Worm (Caenorhabditis elegans) whole organism, L2 larva: Measurements from ENCODE around the gene rfth-1.

Experiments used
- R02D3.7 ChIP-seq: fragments of 150-350 bp; optimal IDR thresholded peaks from 2 replicates; lab custom pipeline; 2014; ENCODE audit warnings: missing biosample characterization, missing genetic modification characterization
- Y55F3AM.14 ChIP-seq: fragments of 200-800 bp; sonication (Bioruptor generic); optimal IDR thresholded peaks from 2 replicates; lab custom pipeline; 2018; ENCODE audit warnings: mild to moderate bottlenecking, missing genetic modification characterization, missing compliant biosample characterization
- ama-1 ChIP-seq: fragments of 150-350 bp; optimal IDR thresholded peaks from 2 replicates; lab custom pipeline; 2018; ENCODE audit warnings: inconsistent platforms
- blmp-1 ChIP-seq: sonication (generic microtip); optimal IDR thresholded peaks from 2 replicates; lab custom pipeline; 2017; ENCODE audit warnings: missing genetic modification characterization, mild to moderate bottlenecking, missing compliant biosample characterization, antibody characterized with exemption, moderate library complexity; ENCODE audit not compliant: insufficient read depth
- elt-3 ChIP-seq: sonication (generic microtip); optimal IDR thresholded peaks from 2 replicates; lab custom pipeline; 2017; ENCODE audit warnings: missing biosample characterization, missing genetic modification characterization
- lin-11 ChIP-seq: fragments of 150-350 bp; sonication (generic microtip); optimal IDR thresholded peaks from 2 replicates; lab custom pipeline; 2014; ENCODE audit warnings: missing biosample characterization, missing genetic modification characterization, inconsistent platforms, mixed read lengths
- nhr-11 ChIP-seq: fragments of 150-350 bp; optimal IDR thresholded peaks from 2 replicates; lab custom pipeline; 2014; ENCODE audit warnings: missing biosample characterization, missing genetic modification characterization
- nhr-237 ChIP-seq: fragments of 150-350 bp; optimal IDR thresholded peaks from 2 replicates; lab custom pipeline; 2014; ENCODE audit warnings: missing biosample characterization, missing genetic modification characterization
- nhr-25 ChIP-seq: fragments of 150-350 bp; sonication (generic microtip); optimal IDR thresholded peaks from 3 replicates; lab custom pipeline; 2014; ENCODE audit warnings: missing biosample characterization, missing genetic modification characterization
- nhr-6 ChIP-seq: fragments of 150-350 bp; optimal IDR thresholded peaks from 2 replicates; lab custom pipeline; 2014; ENCODE audit warnings: missing biosample characterization, missing genetic modification characterization
- nhr-77 ChIP-seq: fragments of 150-350 bp; optimal IDR thresholded peaks from 2 replicates; lab custom pipeline; 2014; ENCODE audit warnings: missing biosample characterization, missing genetic modification characterization
- skn-1 ChIP-seq: sonication (generic microtip); optimal IDR thresholded peaks from 2 replicates; lab custom pipeline; 2017; ENCODE audit warnings: missing biosample characterization, missing genetic modification characterization
- snpc-4 ChIP-seq: fragments of 150-350 bp; optimal IDR thresholded peaks from 2 replicates; lab custom pipeline; 2014; ENCODE audit warnings: missing biosample characterization, missing genetic modification characterization
- ztf-11 ChIP-seq: sonication (generic microtip); optimal IDR thresholded peaks from 2 replicates; lab custom pipeline; 2017; ENCODE audit warnings: missing biosample characterization, missing genetic modification characterization

DNA sequence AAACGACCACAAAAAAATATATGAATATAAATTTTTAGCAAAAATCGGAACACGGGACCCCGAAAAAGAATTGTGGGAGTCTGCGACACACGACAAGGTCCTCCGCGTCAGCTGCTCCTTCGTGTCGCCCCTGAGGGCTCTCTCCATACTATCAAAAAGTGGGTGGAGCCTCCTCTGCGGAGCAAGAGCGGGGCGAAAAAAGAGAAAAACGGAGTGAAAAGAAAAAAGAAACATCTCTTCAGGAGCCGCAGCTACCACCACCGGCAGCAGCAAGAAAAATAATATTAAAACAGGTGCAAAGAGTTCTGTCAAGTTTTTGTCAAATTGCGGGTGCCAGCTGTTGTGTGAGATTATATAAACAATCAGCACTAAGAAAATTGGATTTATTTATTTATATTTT, 4.5 kb downstream of the rfth-1 start, which contains the start of gene gbb-2:
- TF ChIP-seq nhr-237 (tag; lab: Kevin White, UChicago) (no peak), ztf-11 (tag; lab: Kevin White, UChicago) (no peak), snpc-4 (tag; lab: Kevin White, UChicago) (no peak), nhr-77 (tag; lab: Kevin White, UChicago) (no peak), skn-1 (tag; lab: Kevin White, UChicago) (no peak), Y55F3AM.14 (GFP tag; lab: Kevin White, UChicago) (no peak), R02D3.7 (tag; lab: Kevin White, UChicago) (no peak), elt-3 (tag; lab: Kevin White, UChicago) (no peak), blmp-1 (tag; lab: Kevin White, UChicago) (no peak), ama-1 (lab: Kevin White, UChicago) (no peak), nhr-6 (tag; lab: Kevin White, UChicago) (no peak), nhr-11 (no peak), nhr-25 (no peak), lin-11 (tag; lab: Kevin White, UChicago) (no peak)
